Worm (Caenorhabditis elegans): Measurements from ENCODE around the gene math-9.

ce11 chrII:1921018-1921417 is 30.4 kb upstream of the math-9 start, which contains the start of gene bath-7:
- TF ChIP-seq ceh-24 (tag; optimal IDR thresholded peaks at IDR 0.05) (no peak), dmd-4 (tag; optimal IDR thresholded peaks at IDR 0.05; ENCODE audit: borderline replicate concordance) (no peak), tbx-2 (tag; optimal IDR thresholded peaks at IDR 0.05) (no peak), ets-4 (tag; optimal IDR thresholded peaks at IDR 0.05) (no peak), ttx-3 (tag; optimal IDR thresholded peaks at IDR 0.05) (no peak), pros-1 (tag; optimal IDR thresholded peaks at IDR 0.05) (no peak), hlh-30 (tag; optimal IDR thresholded peaks at IDR 0.05; ENCODE audit: insufficient read depth) (no peak), pha-4 (tag; optimal IDR thresholded peaks at IDR 0.05) (no peak), syd-9 (tag; optimal IDR thresholded peaks at IDR 0.05) (no peak), tbx-7 (tag; optimal IDR thresholded peaks at IDR 0.05) (no peak)

All from whole organism, late embryonic.